Worm (Caenorhabditis elegans) whole organism, late embryonic: ENCODE data around the gene R08B4.3.
A peak's percentile ranks its signal among the peaks of the same experiment; 100 is the strongest.

Experiments used
- C38D4.7 ChIP-seq: fragments of 200-800 bp; sonication (Bioruptor generic); optimal IDR thresholded peaks from 2 replicates; lab custom pipeline; 2018; ENCODE audit warnings: mild to moderate bottlenecking, missing genetic modification characterization, moderate library complexity, missing compliant biosample characterization
- F13H6.1 ChIP-seq: sonication (generic microtip); optimal IDR thresholded peaks from 2 replicates; lab custom pipeline; 2016; ENCODE audit warnings: missing genetic modification characterization, missing compliant biosample characterization
- T23F11.4 ChIP-seq: fragments of 200-800 bp; sonication (Bioruptor generic); optimal IDR thresholded peaks from 2 replicates; lab custom pipeline; 2018; ENCODE audit warnings: mild to moderate bottlenecking, missing genetic modification characterization, missing compliant biosample characterization
- Y22D7AL.16 ChIP-seq: sonication (generic microtip); optimal IDR thresholded peaks from 2 replicates; lab custom pipeline; 2016; ENCODE audit warnings: missing genetic modification characterization, missing compliant biosample characterization
- ahr-1 ChIP-seq: sonication (generic microtip); optimal IDR thresholded peaks from 2 replicates; lab custom pipeline; 2016; ENCODE audit warnings: missing genetic modification characterization, missing compliant biosample characterization
- ceh-14 ChIP-seq: sonication (generic microtip); optimal IDR thresholded peaks from 2 replicates; lab custom pipeline; 2016; ENCODE audit warnings: missing genotype, missing genetic modification characterization, missing compliant biosample characterization
- ceh-18 ChIP-seq: sonication (generic microtip); optimal IDR thresholded peaks from 2 replicates; lab custom pipeline; 2016; ENCODE audit warnings: missing genetic modification characterization, missing compliant biosample characterization
- ceh-19 ChIP-seq: fragments of 200-800 bp; sonication (Bioruptor generic); optimal IDR thresholded peaks from 2 replicates; lab custom pipeline; 2018; ENCODE audit warnings: mild to moderate bottlenecking, missing genetic modification characterization, missing compliant biosample characterization
- ceh-24 ChIP-seq: sonication (generic microtip); optimal IDR thresholded peaks from 2 replicates; lab custom pipeline; 2016; ENCODE audit warnings: mild to moderate bottlenecking, missing genetic modification characterization, missing compliant biosample characterization
- ceh-34 ChIP-seq: sonication (generic microtip); optimal IDR thresholded peaks from 2 replicates; lab custom pipeline; 2016; ENCODE audit warnings: mild to moderate bottlenecking, missing genetic modification characterization, missing compliant biosample characterization
- ceh-48 ChIP-seq: sonication (generic microtip); optimal IDR thresholded peaks from 2 replicates; lab custom pipeline; 2016; ENCODE audit warnings: missing genetic modification characterization, inconsistent platforms, missing compliant biosample characterization
- che-1 ChIP-seq: sonication (generic microtip); optimal IDR thresholded peaks from 2 replicates; lab custom pipeline; 2016; ENCODE audit warnings: mild to moderate bottlenecking, missing genetic modification characterization, missing compliant biosample characterization
- dve-1 ChIP-seq: sonication (generic microtip); optimal IDR thresholded peaks from 2 replicates; lab custom pipeline; 2017; ENCODE audit warnings: antibody characterized with exemption, mild to moderate bottlenecking, missing genetic modification characterization, missing compliant biosample characterization
- elt-2 ChIP-seq: sonication (generic microtip); optimal IDR thresholded peaks from 2 replicates; lab custom pipeline; 2016; ENCODE audit warnings: missing genetic modification reagents, missing genetic modification characterization, missing compliant biosample characterization
- ets-4 ChIP-seq: sonication (generic microtip); optimal IDR thresholded peaks from 2 replicates; lab custom pipeline; 2016; ENCODE audit warnings: missing genetic modification characterization, missing compliant biosample characterization
- fax-1 ChIP-seq: sonication (generic microtip); optimal IDR thresholded peaks from 2 replicates; lab custom pipeline; 2016; ENCODE audit warnings: missing genotype, missing genetic modification characterization, missing compliant biosample characterization
- fkh-6 ChIP-seq: sonication (generic microtip); optimal IDR thresholded peaks from 2 replicates; lab custom pipeline; 2016; ENCODE audit warnings: missing genetic modification characterization, missing compliant biosample characterization
- mec-3 ChIP-seq: sonication (generic microtip); optimal IDR thresholded peaks from 2 replicates; lab custom pipeline; 2016; ENCODE audit warnings: borderline replicate concordance, missing genetic modification characterization, missing compliant biosample characterization
- nfya-1 ChIP-seq: sonication (generic microtip); optimal IDR thresholded peaks from 2 replicates; lab custom pipeline; 2017; ENCODE audit warnings: missing genetic modification characterization, mild to moderate bottlenecking, missing compliant biosample characterization, antibody characterized with exemption, moderate library complexity
- nhr-232 ChIP-seq: sonication (generic microtip); optimal IDR thresholded peaks from 2 replicates; lab custom pipeline; 2016; ENCODE audit warnings: missing genetic modification characterization, missing compliant biosample characterization
- npax-4 ChIP-seq: sonication (generic microtip); optimal IDR thresholded peaks from 2 replicates; lab custom pipeline; 2016; ENCODE audit warnings: missing genetic modification characterization, missing compliant biosample characterization
- odd-2 ChIP-seq: sonication (generic microtip); optimal IDR thresholded peaks from 2 replicates; lab custom pipeline; 2017; ENCODE audit warnings: antibody characterized with exemption, mild to moderate bottlenecking, missing genetic modification characterization, missing compliant biosample characterization
- pat-9 ChIP-seq: fragments of 200-800 bp; sonication (Bioruptor generic); optimal IDR thresholded peaks from 2 replicates; lab custom pipeline; 2018; ENCODE audit warnings: mild to moderate bottlenecking, missing genetic modification characterization, moderate library complexity, missing compliant biosample characterization
- pha-4 ChIP-seq: fragments of 150-350 bp; optimal IDR thresholded peaks from 2 replicates; lab custom pipeline; 2018; ENCODE audit warnings: missing biosample characterization, missing genetic modification reagents, missing genetic modification characterization
- pros-1 ChIP-seq: fragments of 150-350 bp; optimal IDR thresholded peaks from 2 replicates; lab custom pipeline; 2014; ENCODE audit warnings: missing biosample characterization, missing genetic modification reagents, missing genetic modification characterization
- ref-2 ChIP-seq: sonication (generic microtip); optimal IDR thresholded peaks from 2 replicates; lab custom pipeline; 2016; ENCODE audit warnings: missing genetic modification characterization, missing compliant biosample characterization
- syd-9 ChIP-seq: sonication (generic microtip); optimal IDR thresholded peaks from 2 replicates; lab custom pipeline; 2016; ENCODE audit warnings: mild to moderate bottlenecking, missing genetic modification characterization, moderate library complexity, missing compliant biosample characterization
- ttx-3 ChIP-seq: sonication (generic microtip); optimal IDR thresholded peaks from 2 replicates; lab custom pipeline; 2016; ENCODE audit warnings: missing genetic modification reagents, missing genetic modification characterization, missing compliant biosample characterization
- unc-55 ChIP-seq: sonication (generic microtip); optimal IDR thresholded peaks from 2 replicates; lab custom pipeline; 2017; ENCODE audit warnings: missing biosample characterization, missing genetic modification reagents, missing genetic modification characterization
- unc-86 ChIP-seq: sonication (generic microtip); optimal IDR thresholded peaks from 2 replicates; lab custom pipeline; 2016; ENCODE audit warnings: missing genetic modification characterization, missing compliant biosample characterization

The R08B4.3 gene

DNA sequence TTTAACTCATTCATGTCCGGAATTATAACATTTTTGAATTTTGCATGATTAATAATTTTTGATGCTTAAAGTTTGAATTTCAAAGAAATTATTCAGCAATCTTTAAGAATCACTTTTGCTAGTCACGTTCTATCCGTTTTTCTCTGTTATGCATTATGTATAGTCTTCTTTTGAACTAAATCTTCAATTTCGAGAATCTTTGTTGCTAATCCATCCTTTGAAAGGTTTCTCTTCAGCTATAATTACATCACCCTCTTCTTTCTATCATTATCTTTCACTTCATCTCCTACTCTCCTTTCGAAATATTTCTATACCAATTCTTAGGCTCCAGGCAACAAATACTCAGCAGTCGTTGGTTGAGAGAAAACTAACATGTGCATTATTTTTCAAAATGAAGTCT, 30.7 kb upstream of the R08B4.3 start:
- no peak for TF ChIP-seq unc-55 (GFP tag; lab: Kevin White, UChicago)

DNA sequence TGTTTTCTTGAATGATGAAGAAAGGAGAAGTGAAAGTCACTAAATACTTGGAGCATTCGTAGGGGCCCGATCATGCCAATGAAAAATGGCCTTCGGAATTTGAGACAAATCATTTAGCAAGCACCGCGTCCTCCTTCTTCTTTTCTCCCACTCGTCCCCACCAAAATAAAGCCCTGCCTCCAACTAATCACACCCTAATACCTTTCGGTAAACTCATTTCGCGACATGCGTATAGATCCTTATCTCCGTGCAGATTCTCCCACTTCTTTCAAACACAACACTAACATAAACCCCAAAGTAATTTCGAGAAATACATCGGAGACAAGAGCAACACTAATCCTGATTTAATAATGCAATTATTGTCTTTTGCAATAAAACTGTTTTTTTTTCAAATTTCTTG, 16.8 kb upstream of the R08B4.3 start:
- no peak for TF ChIP-seq ceh-18
- no peak for TF ChIP-seq dve-1 (tag; lab: Kevin White, UChicago)
- TF ChIP-seq unc-86 (tag; lab: Kevin White, UChicago) = no peak
- no peak for TF ChIP-seq T23F11.4
- TF ChIP-seq C38D4.7 (GFP tag; lab: Kevin White, UChicago) = no peak
- no peak for TF ChIP-seq ceh-24
- TF ChIP-seq ceh-48 (tag; lab: Kevin White, UChicago) = no peak
- no peak for TF ChIP-seq pha-4 (tag; lab: Kevin White, UChicago)
- no peak for TF ChIP-seq ahr-1
- TF ChIP-seq nhr-232 = no peak
- no peak for TF ChIP-seq fax-1
- TF ChIP-seq pros-1 (tag; lab: Kevin White, UChicago) = no peak

DNA sequence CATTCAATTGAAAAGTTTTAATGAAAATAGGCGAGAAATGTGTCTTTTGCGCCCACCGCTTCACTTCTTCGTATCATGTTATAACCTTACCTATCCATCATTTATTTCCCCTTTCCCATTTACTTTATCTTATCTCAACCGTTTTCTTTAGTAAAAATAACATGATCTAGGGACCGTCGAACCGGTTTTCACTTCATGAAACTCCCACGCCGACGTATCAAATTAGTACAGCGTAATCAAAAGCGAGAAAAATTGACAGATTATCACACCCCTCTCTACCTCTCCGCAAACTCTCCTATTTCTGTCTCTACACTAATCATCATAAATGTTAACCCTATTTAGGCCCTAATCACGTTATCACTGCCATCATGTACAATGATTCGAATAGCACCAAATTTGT, 16.2 kb upstream of the R08B4.3 start:
- TF ChIP-seq pat-9 = no peak
- no peak for TF ChIP-seq npax-4 (tag; lab: Kevin White, UChicago)
- TF ChIP-seq odd-2 = no peak

DNA sequence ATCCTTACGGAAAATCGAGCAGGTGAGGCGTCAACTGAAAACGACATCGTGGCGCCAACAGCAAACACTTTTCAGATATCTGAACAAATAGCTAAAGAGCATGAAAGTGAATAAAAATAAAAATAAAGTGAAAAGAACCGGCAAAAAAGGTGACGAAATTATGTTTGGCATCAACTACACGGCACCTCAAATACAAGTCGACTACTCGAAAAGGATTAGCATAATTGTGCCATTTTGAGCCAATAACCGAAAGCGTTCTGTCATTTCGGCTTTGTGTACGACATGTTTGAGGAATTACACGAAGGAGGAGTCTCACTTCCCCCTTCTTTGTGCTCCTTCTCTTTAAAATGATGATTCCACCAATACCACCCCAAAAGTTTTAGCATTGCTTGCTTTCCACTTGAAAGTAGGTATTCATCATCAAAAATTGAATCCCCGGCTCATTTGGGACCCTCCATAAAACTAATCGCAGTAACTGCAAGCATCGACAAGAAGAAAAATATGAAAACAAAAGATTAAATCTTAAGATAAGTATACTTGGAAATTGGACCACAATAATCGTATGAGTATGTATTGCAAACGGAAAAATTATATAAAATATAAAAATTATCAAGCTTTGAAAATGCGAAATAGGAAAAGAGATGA, 14.1 kb upstream of the R08B4.3 start:
- no peak for TF ChIP-seq ref-2 (tag; lab: Kevin White, UChicago)
- TF ChIP-seq syd-9 (tag; lab: Kevin White, UChicago) = no peak
- TF ChIP-seq F13H6.1 (tag; lab: Kevin White, UChicago) = no peak
- no peak for TF ChIP-seq fkh-6 (tag; lab: Kevin White, UChicago)
- TF ChIP-seq ets-4 (tag; lab: Kevin White, UChicago) = no peak

DNA sequence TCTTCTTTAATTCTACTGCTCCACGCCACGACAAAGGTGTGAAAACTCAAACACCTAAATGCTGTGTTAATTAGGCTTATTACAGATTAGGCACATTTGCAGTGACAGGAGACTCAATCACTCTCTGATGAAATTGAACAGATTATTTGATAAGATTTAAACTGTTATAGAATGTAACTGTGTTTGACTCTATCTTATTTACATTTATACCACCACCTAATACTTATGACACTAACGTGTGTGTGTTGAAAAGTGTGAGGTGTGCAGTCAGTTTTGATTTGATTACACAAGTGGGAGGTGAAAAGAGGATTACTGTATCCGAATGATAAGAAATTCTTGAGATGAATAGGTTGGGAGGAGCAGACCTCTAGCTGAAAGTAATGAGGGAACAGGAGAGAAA, 11.5 kb upstream of the R08B4.3 start:
- TF ChIP-seq che-1 (tag; lab: Kevin White, UChicago) (no peak), elt-2 (peak; percentile 49)

DNA sequence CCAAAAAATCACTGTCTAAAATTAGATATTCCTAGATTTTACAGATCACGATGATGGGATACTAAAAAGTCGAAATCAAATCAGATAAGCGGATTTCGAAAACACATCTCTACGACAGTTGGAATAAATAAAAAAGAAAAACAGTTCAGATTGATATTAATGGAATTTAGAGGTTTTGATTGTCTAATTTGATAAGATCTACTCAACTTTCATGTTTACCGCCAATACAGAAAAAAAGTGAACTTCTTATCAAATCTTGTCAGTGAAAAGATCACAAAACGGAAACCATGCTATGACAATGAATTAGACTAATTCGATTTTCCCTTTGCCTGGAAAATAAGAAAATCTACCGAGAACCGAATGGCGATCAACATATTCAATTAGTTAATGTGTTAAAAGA, 5.5 kb upstream of the R08B4.3 start:
- TF ChIP-seq ets-4 (tag; lab: Kevin White, UChicago) (no peak), ceh-14 (tag; lab: Kevin White, UChicago) (no peak), ceh-34 (tag; lab: Kevin White, UChicago) (no peak), syd-9 (tag; lab: Kevin White, UChicago) (no peak)

DNA sequence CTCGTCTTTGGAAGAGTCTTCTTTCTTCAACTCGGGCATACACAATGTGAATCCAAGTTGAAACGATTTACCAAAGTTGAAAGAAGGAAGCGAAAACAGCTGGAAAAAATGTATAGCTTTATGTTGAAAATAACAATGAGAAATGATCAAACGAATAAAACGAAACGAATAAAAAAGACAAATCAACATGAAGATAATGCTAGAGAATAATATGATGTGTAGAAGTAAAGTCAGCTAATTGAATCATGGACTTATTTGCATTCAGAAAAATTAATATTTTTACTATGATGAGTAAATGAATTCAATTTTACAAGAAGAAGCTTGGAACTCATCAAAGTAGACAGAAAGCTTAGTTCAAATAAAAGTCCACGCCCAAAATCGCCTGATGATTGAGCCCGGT, 4.7 kb upstream of the R08B4.3 start, which contains the start of gene alr-1:
alr-1 (minus strand) TSS at position 101 of the 400 bp plus-strand sequence.
- TF ChIP-seq mec-3 = no peak
- TF ChIP-seq npax-4 (tag; lab: Kevin White, UChicago) = no peak
- no peak for TF ChIP-seq nfya-1 (tag; lab: Kevin White, UChicago)
- no peak for TF ChIP-seq ttx-3
- TF ChIP-seq ceh-19 (GFP tag; lab: Kevin White, UChicago) = no peak
- TF ChIP-seq Y22D7AL.16 = no peak
